Worm (Caenorhabditis elegans) whole organism, late embryonic: ENCODE data around the gene C43D7.8.

Experiments used
- dmd-4 ChIP-seq: sonication (generic microtip); optimal IDR thresholded peaks from 2 replicates; lab custom pipeline; 2016; ENCODE audit warnings: borderline replicate concordance, missing genetic modification characterization, missing compliant biosample characterization
- gmeb-2 ChIP-seq: sonication (generic microtip); optimal IDR thresholded peaks from 2 replicates; lab custom pipeline; 2016; ENCODE audit warnings: missing genetic modification characterization, inconsistent platforms, missing compliant biosample characterization
- pha-4 ChIP-seq: fragments of 150-350 bp; optimal IDR thresholded peaks from 2 replicates; lab custom pipeline; 2018; ENCODE audit warnings: missing biosample characterization, missing genetic modification reagents, missing genetic modification characterization
- rnt-1 ChIP-seq: sonication (generic microtip); optimal IDR thresholded peaks from 2 replicates; lab custom pipeline; 2016; ENCODE audit warnings: missing genetic modification characterization, missing compliant biosample characterization
- unc-42 ChIP-seq: sonication (generic microtip); optimal IDR thresholded peaks from 2 replicates; lab custom pipeline; 2016; ENCODE audit warnings: missing genotype, missing genetic modification characterization, missing compliant biosample characterization

- TF ChIP-seq rnt-1 (tag; lab: Kevin White, UChicago): no peak
- no peak for TF ChIP-seq gmeb-2 (tag; lab: Kevin White, UChicago)
- TF ChIP-seq unc-42 (tag; lab: Kevin White, UChicago): no peak
- no peak for TF ChIP-seq dmd-4 (tag; lab: Kevin White, UChicago)
- TF ChIP-seq pha-4 (tag; lab: Kevin White, UChicago): no peak
These were observed 4.4 kb downstream of the C43D7.8 start, which contains the start of gene F55C9.15 for ce11 chrV:19306906-19307305.
